Worm (Caenorhabditis elegans): ENCODE measurements around the gene nhr-180.

- no peak for TF ChIP-seq ceh-62 (tag; optimal IDR thresholded peaks at IDR 0.05)
- TF ChIP-seq dpl-1 (GFP tag; optimal IDR thresholded peaks at IDR 0.05), result no peak
- TF ChIP-seq nhr-42 (GFP tag; IDR thresholded peaks at IDR 0.05), result no peak
- TF ChIP-seq dve-1 (tag; optimal IDR thresholded peaks at IDR 0.05; ENCODE audit: insufficient read depth), result no peak
- no peak for TF ChIP-seq zag-1 (tag; optimal IDR thresholded peaks at IDR 0.05)
- no peak for TF ChIP-seq nhr-237 (tag; optimal IDR thresholded peaks at IDR 0.05)
- TF ChIP-seq lsy-2 (tag; optimal IDR thresholded peaks at IDR 0.05), result no peak
- no peak for TF ChIP-seq unc-39 (tag; optimal IDR thresholded peaks at IDR 0.05)
- no peak for TF ChIP-seq daf-12 (tag; optimal IDR thresholded peaks at IDR 0.05)
- TF ChIP-seq set-16 (GFP tag; IDR thresholded peaks at IDR 0.05), result peak; percentile 51
- no peak for TF ChIP-seq skn-1 (tag; optimal IDR thresholded peaks at IDR 0.05)
- TF ChIP-seq mdt-29 (GFP tag; IDR thresholded peaks at IDR 0.05), result no peak
- no peak for TF ChIP-seq lin-13 (GFP tag; optimal IDR thresholded peaks at IDR 0.05)
These were observed 46.3 kb downstream of the nhr-180 start for ce11 chrV:620987-621386.
